Fruit fly (Drosophila melanogaster) whole organism, embryonic: ENCODE results near the gene kibra.
A peak's percentile ranks its signal among the peaks of the same experiment; 100 is the strongest.

Experiments used
- Atf6 ChIP-seq: fragments of 200-800 bp; sonication (Bioruptor generic); IDR thresholded peaks from 2 replicates; pipeline ENCODE4 v1.3.6; 2022; ENCODE audit warnings: missing biosample characterization, missing genetic modification characterization
- B-H2 ChIP-seq: fragments of 200-800 bp; sonication (Bioruptor generic); optimal IDR thresholded peaks from 2 replicates; lab custom pipeline; 2018; ENCODE audit warnings: missing biosample characterization, mild to moderate bottlenecking, missing genetic modification characterization
- CG1024 ChIP-seq: fragments of 200-800 bp; sonication (Bioruptor generic); IDR thresholded peaks from 2 replicates; pipeline ENCODE4 v1.3.6; 2022; ENCODE audit warnings: missing biosample characterization, missing genetic modification characterization
- CG10274 ChIP-seq: fragments of 200-800 bp; sonication (Bioruptor generic); optimal IDR thresholded peaks from 3 replicates; lab custom pipeline; 2017; ENCODE audit warnings: missing biosample characterization, mild to moderate bottlenecking, missing genetic modification characterization
- CG10321 ChIP-seq: fragments of 200-800 bp; sonication (Bioruptor generic); IDR thresholded peaks from 2 replicates; pipeline ENCODE4 v1.3.6; 2022; ENCODE audit warnings: missing biosample characterization, missing genetic modification characterization
- CG10654 ChIP-seq: fragments of 200-800 bp; sonication (Bioruptor generic); optimal IDR thresholded peaks from 2 replicates; lab custom pipeline; 2016; ENCODE audit warnings: missing biosample characterization, missing genetic modification characterization
- CG11695 ChIP-seq: fragments of 200-800 bp; sonication (Bioruptor generic); IDR thresholded peaks from 3 replicates; pipeline ENCODE4 v1.3.6; 2022; ENCODE audit warnings: missing biosample characterization, missing genetic modification characterization
- CG12299 ChIP-seq: fragments of 200-800 bp; sonication (Bioruptor generic); optimal IDR thresholded peaks from 2 replicates; lab custom pipeline; 2018; ENCODE audit warnings: missing biosample characterization, mild to moderate bottlenecking, missing genetic modification characterization
- CG1233 ChIP-seq: fragments of 200-800 bp; sonication (Bioruptor generic); optimal IDR thresholded peaks from 4 replicates; lab custom pipeline; 2018; ENCODE audit warnings: missing biosample characterization, mild to moderate bottlenecking, missing genetic modification characterization
- CG14860 ChIP-seq: fragments of 200-800 bp; sonication (Bioruptor generic); IDR thresholded peaks from 3 replicates; pipeline ENCODE4 v1.3.6; 2022; ENCODE audit warnings: missing biosample characterization, missing genetic modification characterization; ENCODE audit not compliant: partially characterized antibody
- CG16863 ChIP-seq: fragments of 200-800 bp; sonication (Bioruptor generic); optimal IDR thresholded peaks from 3 replicates; lab custom pipeline; 2016; ENCODE audit warnings: missing biosample characterization, missing genetic modification characterization
- CG2712 ChIP-seq: fragments of 200-800 bp; optimal IDR thresholded peaks from 3 replicates; lab custom pipeline; 2019; ENCODE audit warnings: missing biosample characterization, mild to moderate bottlenecking, missing genetic modification characterization, moderate library complexity
- CG31365 ChIP-seq: fragments of 200-800 bp; sonication (Bioruptor generic); optimal IDR thresholded peaks from 2 replicates; lab custom pipeline; 2018; ENCODE audit warnings: missing biosample characterization, mild to moderate bottlenecking, missing genetic modification characterization
- CG6175 ChIP-seq: fragments of 200-800 bp; sonication (Bioruptor generic); IDR thresholded peaks from 3 replicates; pipeline ENCODE4 v1.3.6; 2022; ENCODE audit warnings: missing biosample characterization, missing genetic modification characterization
- CG7556 ChIP-seq: fragments of 200-800 bp; sonication (Bioruptor generic); optimal IDR thresholded peaks from 2 replicates; lab custom pipeline; 2017; ENCODE audit warnings: missing biosample characterization, mild to moderate bottlenecking, missing genetic modification characterization
- CG7786 ChIP-seq: fragments of 200-800 bp; sonication (Bioruptor generic); optimal IDR thresholded peaks from 2 replicates; lab custom pipeline; 2016; ENCODE audit warnings: missing biosample characterization, missing genetic modification characterization
- Chrac-16 ChIP-seq: fragments of 200-800 bp; sonication (Bioruptor generic); optimal IDR thresholded peaks from 3 replicates; lab custom pipeline; 2016; ENCODE audit warnings: missing biosample characterization, missing genetic modification characterization
- D19A ChIP-seq: fragments of 200-800 bp; optimal IDR thresholded peaks from 3 replicates; lab custom pipeline; 2019; ENCODE audit warnings: missing biosample characterization, mild to moderate bottlenecking, missing genetic modification characterization, moderate library complexity
- Dp ChIP-seq: fragments of 200-800 bp; sonication (Bioruptor generic); optimal IDR thresholded peaks from 2 replicates; lab custom pipeline; 2018; ENCODE audit warnings: missing biosample characterization, mild to moderate bottlenecking, missing genetic modification characterization, moderate library complexity
- Eip74EF ChIP-seq, 2 experiments: fragments of 200-800 bp in 1 of 2; fragments of >200 bp in 1 of 2; sonication (Bioruptor generic) in 1 of 2; optimal IDR thresholded peaks; 2 replicates each; lab custom pipeline; 2017 to 2019; ENCODE audit warnings: missing biosample characterization in 2 of 2, missing genetic modification characterization in 2 of 2, mild to moderate bottlenecking in 1 of 2, moderate library complexity in 1 of 2
- Elba2 ChIP-seq: fragments of 200-800 bp; sonication (Bioruptor generic); optimal IDR thresholded peaks from 3 replicates; lab custom pipeline; 2016; ENCODE audit warnings: missing biosample characterization, missing genetic modification characterization
- Fer3 ChIP-seq: fragments of 200-800 bp; sonication (Bioruptor generic); optimal IDR thresholded peaks from 2 replicates; lab custom pipeline; 2018; ENCODE audit warnings: missing biosample characterization, mild to moderate bottlenecking, missing genetic modification characterization, moderate library complexity
- Hr39 ChIP-seq: fragments of >200 bp; optimal IDR thresholded peaks from 2 replicates; lab custom pipeline; 2017
- MTF-1 ChIP-seq: fragments of 200-800 bp; sonication (Bioruptor generic); optimal IDR thresholded peaks from 2 replicates; lab custom pipeline; 2018; ENCODE audit warnings: missing biosample characterization, mild to moderate bottlenecking, missing genetic modification characterization, borderline replicate concordance
- Optix ChIP-seq: fragments of 200-800 bp; sonication (Bioruptor generic); IDR thresholded peaks from 3 replicates; pipeline ENCODE4 v1.3.6; 2022; ENCODE audit warnings: missing biosample characterization, missing genetic modification characterization
- Poxn ChIP-seq: fragments of 200-800 bp; sonication (Bioruptor generic); IDR thresholded peaks from 2 replicates; pipeline ENCODE4 v1.3.6; 2022; ENCODE audit warnings: missing biosample characterization, missing genetic modification characterization
- Six4 ChIP-seq: fragments of 200-800 bp; sonication (Bioruptor generic); optimal IDR thresholded peaks from 2 replicates; lab custom pipeline; 2016; ENCODE audit warnings: missing biosample characterization, missing genetic modification characterization
- bbx ChIP-seq: fragments of 200-800 bp; sonication (Bioruptor generic); IDR thresholded peaks from 2 replicates; pipeline ENCODE4 v1.3.6; 2022; ENCODE audit warnings: missing biosample characterization, missing genetic modification characterization; ENCODE audit not compliant: partially characterized antibody
- caup ChIP-seq: fragments of 200-800 bp; sonication (Bioruptor generic); optimal IDR thresholded peaks from 3 replicates; lab custom pipeline; 2017; ENCODE audit warnings: missing biosample characterization, mild to moderate bottlenecking, missing genetic modification characterization, moderate library complexity; ENCODE audit not compliant: severe bottlenecking
- emc ChIP-seq: fragments of 200-800 bp; sonication (Bioruptor generic); optimal IDR thresholded peaks from 2 replicates; lab custom pipeline; 2016; ENCODE audit warnings: missing biosample characterization, missing genetic modification characterization
- fd102C ChIP-seq: fragments of 200-800 bp; sonication (Bioruptor generic); optimal IDR thresholded peaks from 2 replicates; lab custom pipeline; 2018; ENCODE audit warnings: missing biosample characterization, mild to moderate bottlenecking, missing genetic modification characterization, moderate library complexity
- fd96Cb ChIP-seq: fragments of 200-800 bp; sonication (Bioruptor generic); optimal IDR thresholded peaks from 2 replicates; lab custom pipeline; 2018; ENCODE audit warnings: missing biosample characterization, mild to moderate bottlenecking, missing genetic modification characterization, moderate library complexity
- fru ChIP-seq: fragments of >200 bp; optimal IDR thresholded peaks from 2 replicates; lab custom pipeline; 2017
- gce ChIP-seq: fragments of 200-800 bp; sonication (Bioruptor generic); IDR thresholded peaks from 3 replicates; pipeline ENCODE4 v1.3.6; 2022; ENCODE audit warnings: missing biosample characterization, missing genetic modification characterization
- grau ChIP-seq: fragments of 200-800 bp; optimal IDR thresholded peaks from 3 replicates; lab custom pipeline; 2019; ENCODE audit warnings: missing biosample characterization, mild to moderate bottlenecking, missing genetic modification characterization, moderate library complexity
- h ChIP-seq: fragments of >200 bp; optimal IDR thresholded peaks from 2 replicates; lab custom pipeline; 2017
- hbn ChIP-seq: fragments of 200-800 bp; sonication (Bioruptor generic); IDR thresholded peaks from 2 replicates; pipeline ENCODE4 v1.3.6; 2022; ENCODE audit warnings: missing biosample characterization, missing genetic modification characterization; ENCODE audit not compliant: partially characterized antibody
- mld ChIP-seq: fragments of 200-800 bp; sonication (Bioruptor generic); IDR thresholded peaks from 3 replicates; pipeline ENCODE4 v1.3.6; 2022; ENCODE audit warnings: missing biosample characterization, missing genetic modification characterization; ENCODE audit not compliant: partially characterized antibody
- oc ChIP-seq: fragments of 200-800 bp; sonication (Bioruptor generic); optimal IDR thresholded peaks from 2 replicates; lab custom pipeline; 2018; ENCODE audit warnings: missing biosample characterization, mild to moderate bottlenecking, missing genetic modification characterization, moderate library complexity
- odd ChIP-seq: fragments of 200-800 bp; sonication (Bioruptor generic); optimal IDR thresholded peaks from 2 replicates; lab custom pipeline; 2017; ENCODE audit warnings: missing biosample characterization, mild to moderate bottlenecking, missing genetic modification characterization
- otp ChIP-seq: fragments of 200-800 bp; sonication (Bioruptor generic); IDR thresholded peaks from 3 replicates; pipeline ENCODE4, ENCODE4 v1.3.6; 2022; ENCODE audit warnings: missing biosample characterization, missing genetic modification characterization
- pb ChIP-seq: fragments of 200-800 bp; sonication (Bioruptor generic); optimal IDR thresholded peaks from 3 replicates; lab custom pipeline; 2016; ENCODE audit warnings: missing biosample characterization, missing genetic modification characterization
- prd ChIP-seq, 3 experiments: fragments of >200 bp in 2 of 3; fragments of 200-800 bp in 1 of 3; sonication (Bioruptor generic) in 1 of 3; optimal IDR thresholded peaks in 2 of 3; IDR thresholded peaks in 1 of 3; 2 replicates in 2 of 3; 3 replicates in 1 of 3; pipeline versions ENCODE4 v1.3.6 to Lab custom; 2017 to 2022; ENCODE audit warnings: missing biosample characterization in 1 of 3, missing genetic modification characterization in 1 of 3
- pzg ChIP-seq: fragments of 200-800 bp; sonication (Bioruptor generic); optimal IDR thresholded peaks from 3 replicates; lab custom pipeline; 2018; ENCODE audit warnings: missing biosample characterization, mild to moderate bottlenecking, missing genetic modification characterization, moderate library complexity
- rib ChIP-seq: fragments of 200-800 bp; sonication (Bioruptor generic); IDR thresholded peaks from 2 replicates; pipeline ENCODE4 v1.3.6; 2022; ENCODE audit warnings: missing biosample characterization, missing genetic modification characterization
- sens ChIP-seq: fragments of 200-800 bp; sonication (Bioruptor generic); peaks from one replicate; lab custom pipeline; 2016; ENCODE audit warnings: missing biosample characterization, missing genetic modification characterization
- ttk ChIP-seq: fragments of 200-800 bp; sonication (Bioruptor generic); IDR thresholded peaks from 2 replicates; pipeline ENCODE4 v2.1.2; 2022; ENCODE audit warnings: missing biosample characterization, missing genetic modification characterization
- tup ChIP-seq: fragments of 200-800 bp; sonication (Bioruptor generic); optimal IDR thresholded peaks from 2 replicates; lab custom pipeline; 2016; ENCODE audit warnings: missing biosample characterization, mild to moderate bottlenecking, missing genetic modification characterization, moderate library complexity
- usp ChIP-seq: fragments of >200 bp; optimal IDR thresholded peaks from 2 replicates; lab custom pipeline; 2017; ENCODE audit warnings: missing biosample characterization, missing genetic modification characterization

The kibra gene

DNA sequence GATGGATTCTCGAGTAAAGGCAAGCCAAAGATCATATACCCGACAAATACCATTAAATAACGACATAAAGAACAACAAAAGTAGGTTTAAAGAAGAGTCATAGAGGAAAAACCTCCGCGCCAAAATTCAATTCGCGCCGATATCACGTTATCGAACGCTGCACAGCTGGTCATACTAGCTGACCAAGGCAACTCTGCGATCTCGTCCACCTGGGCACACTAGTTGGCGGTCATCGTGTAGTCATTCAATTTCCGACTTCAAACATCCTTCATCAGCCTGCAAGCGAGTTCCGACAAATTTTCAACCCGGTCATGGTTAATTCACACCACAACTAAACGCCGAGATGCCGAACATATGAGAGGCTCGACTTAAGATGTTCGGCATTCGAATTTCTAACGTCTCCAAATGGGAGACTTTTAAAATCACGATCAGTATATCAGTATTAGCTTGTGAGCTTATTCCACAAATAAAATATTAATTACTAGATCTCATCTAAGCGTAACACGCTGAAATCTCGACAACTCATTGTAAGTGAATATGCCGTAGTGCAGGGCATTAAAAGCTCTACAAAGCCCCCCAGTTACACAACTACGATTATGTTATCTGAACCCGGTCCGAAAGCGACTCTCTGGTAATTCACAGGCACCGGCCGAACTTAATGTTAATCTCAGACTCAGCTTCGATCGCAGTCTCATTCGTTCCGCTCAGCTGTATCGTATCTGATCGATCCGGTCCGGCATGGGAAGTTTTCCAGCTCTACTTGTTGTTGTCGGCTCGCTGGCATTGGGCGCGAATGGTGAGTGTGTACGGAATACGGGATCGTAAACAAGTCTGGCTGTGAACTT lies 67.1 kb downstream of the kibra start, which contains the start of gene CG3505 (continued):
- TF ChIP-seq ttk (GFP tag; lab: Robert Waterston, UW) = no peak
- TF ChIP-seq otp (GFP tag; lab: Robert Waterston, UW) = no peak
- peak; percentile 78 for TF ChIP-seq CG10274 (GFP tag; lab: Kevin White, UChicago)
- TF ChIP-seq sens (GFP tag; lab: Kevin White, UChicago) = peak; percentile 73
- TF ChIP-seq h (lab: Kevin White, UChicago) = no peak
- TF ChIP-seq grau (tag; lab: Kevin White, UChicago) = peak; percentile 50
- no peak for TF ChIP-seq B-H2
- no peak for TF ChIP-seq tup
- TF ChIP-seq Elba2 (GFP tag; lab: Kevin White, UChicago) = no peak
- TF ChIP-seq Atf6 (GFP tag; lab: Robert Waterston, UW) = no peak; the same call in 1 of the 2 replicates
- no peak for TF ChIP-seq fd102C (GFP tag; lab: Kevin White, UChicago)
- no peak for TF ChIP-seq Chrac-16 (GFP tag; lab: Kevin White, UChicago)
- TF ChIP-seq CG10654 (GFP tag; lab: Kevin White, UChicago) = no peak
- no peak for TF ChIP-seq MTF-1 (GFP tag; lab: Kevin White, UChicago)
- no peak for TF ChIP-seq usp (GFP tag; lab: Kevin White, UChicago)
- TF ChIP-seq CG7556 (GFP tag; lab: Kevin White, UChicago) = peak; percentile 39
- TF ChIP-seq Hr39 (lab: Kevin White, UChicago) = no peak
- TF ChIP-seq CG2712 (tag; lab: Kevin White, UChicago) = peak; percentile 17
- no peak for TF ChIP-seq Six4 (GFP tag; lab: Kevin White, UChicago)
- TF ChIP-seq bbx = peak; percentile 50; the same call in 1 of the 2 replicates
- TF ChIP-seq CG12299 (tag; lab: Kevin White, UChicago) = peak; percentile 2
- no peak for TF ChIP-seq Eip74EF (GFP tag; optimal IDR thresholded peaks at IDR 0.05; lab: Kevin White, UChicago)
- peak; percentile 33 for TF ChIP-seq oc (tag; lab: Kevin White, UChicago)
- no peak for TF ChIP-seq CG14860 (GFP tag; lab: Robert Waterston, UW)
- TF ChIP-seq odd = peak; percentile 30
- no peak for TF ChIP-seq Poxn (GFP tag; lab: Robert Waterston, UW)
- TF ChIP-seq Fer3 (tag; lab: Kevin White, UChicago) = peak; percentile 44
- no peak for TF ChIP-seq CG7786 (GFP tag; lab: Kevin White, UChicago)
- no peak for TF ChIP-seq fru
- TF ChIP-seq CG11695 (GFP tag; lab: Robert Waterston, UW) = peak; percentile 22; the same call in 1 of the 3 replicates
- TF ChIP-seq CG31365 (tag; lab: Kevin White, UChicago) = peak; percentile 6
- peak; percentile 16 for TF ChIP-seq fd96Cb (tag; lab: Kevin White, UChicago)
- TF ChIP-seq prd (optimal IDR thresholded peaks at IDR 0.05; lab: Kevin White, UChicago) = no peak
- 0 out of 3 replicates have a peak, but pooled peaks have one; percentile 22 for TF ChIP-seq prd (GFP tag; IDR thresholded peaks at IDR 0.05; lab: Robert Waterston, UW)
- no peak for TF ChIP-seq CG6175 (GFP tag; lab: Robert Waterston, UW)
- TF ChIP-seq Dp (GFP tag; lab: Kevin White, UChicago) = peak; percentile 100
- no peak for TF ChIP-seq rib (GFP tag; lab: Robert Waterston, UW)
- peak; percentile 28 for TF ChIP-seq CG16863
- TF ChIP-seq pb = no peak
- no peak for TF ChIP-seq CG1024 (GFP tag; lab: Robert Waterston, UW)
- no peak for TF ChIP-seq caup
- TF ChIP-seq CG1233 (GFP tag; lab: Kevin White, UChicago) = no peak
- peak; percentile 96 for TF ChIP-seq pzg (GFP tag; lab: Kevin White, UChicago)
- TF ChIP-seq hbn = peak; percentile 38; the same call in 1 of the 2 replicates
- TF ChIP-seq gce (GFP tag; lab: Robert Waterston, UW) = no peak
- TF ChIP-seq D19A (tag; lab: Kevin White, UChicago) = peak; percentile 71
- no peak; the same call in 2 of the 3 replicates for TF ChIP-seq mld (GFP tag; lab: Robert Waterston, UW)
- TF ChIP-seq Optix (GFP tag; lab: Robert Waterston, UW) = no peak
- TF ChIP-seq emc (GFP tag; lab: Kevin White, UChicago) = no peak
- no peak for TF ChIP-seq CG10321 (GFP tag; lab: Robert Waterston, UW)
